Worm (Caenorhabditis elegans) whole organism, L4 larva: Measurements from ENCODE around the gene efn-3.

Experiments used
- dmd-6 ChIP-seq: fragments of 200-800 bp; sonication (Bioruptor generic); IDR thresholded peaks from 2 replicates; pipeline ENCODE4 v1.3.6; 2022; ENCODE audit warnings: missing genetic modification reagents, missing genetic modification characterization, missing compliant biosample characterization
- pqm-1 ChIP-seq: sonication (generic microtip); optimal IDR thresholded peaks from 2 replicates; lab custom pipeline; 2017; ENCODE audit warnings: missing biosample characterization, missing genetic modification characterization
- unc-130 ChIP-seq: sonication (generic microtip); optimal IDR thresholded peaks from 2 replicates; lab custom pipeline; 2016; ENCODE audit warnings: missing genetic modification reagents, missing genetic modification characterization, missing compliant biosample characterization
- unc-39 ChIP-seq: sonication (generic microtip); optimal IDR thresholded peaks from 2 replicates; lab custom pipeline; 2017; ENCODE audit warnings: missing biosample characterization, missing genetic modification characterization

DNA sequence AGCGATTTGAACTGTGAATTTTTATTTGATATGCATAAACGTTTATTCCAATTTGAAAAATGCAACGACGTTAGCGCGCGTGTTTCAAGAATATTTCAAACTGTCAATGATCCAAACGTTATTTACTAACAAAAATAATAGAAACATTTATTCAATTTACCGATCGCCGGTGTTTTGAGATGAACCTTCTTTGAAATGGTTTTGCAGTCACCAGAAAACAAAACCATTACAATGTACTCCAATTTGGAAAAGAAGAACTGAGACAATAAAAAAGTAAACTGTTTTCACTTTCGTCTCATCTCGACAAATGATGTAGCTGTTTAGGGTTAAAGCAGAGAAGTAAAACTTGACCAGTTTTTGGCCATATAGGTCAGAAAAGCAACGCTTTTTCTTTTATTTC, 30.0 kb upstream of the efn-3 start, which contains the start of gene H06A10.1:
- TF ChIP-seq dmd-6 (GFP tag; lab: Robert Waterston, UW) (no peak), unc-130 (GFP tag; lab: Kevin White, UChicago) (no peak), unc-39 (no peak), pqm-1 (tag; lab: Kevin White, UChicago) (no peak)
